Fruit fly (Drosophila melanogaster) whole organism, wandering third instar larva: ENCODE measurements around the gene CG13920.

Experiments used
- Abd-B ChIP-seq: fragments of >200 bp; optimal IDR thresholded peaks from 2 replicates; lab custom pipeline; 2017; ENCODE audit warnings: missing biosample characterization, missing genetic modification characterization
- CG32264 ChIP-seq: fragments of 200-800 bp; sonication (Bioruptor generic); optimal IDR thresholded peaks from 2 replicates; lab custom pipeline; 2016; ENCODE audit warnings: missing biosample characterization, missing genetic modification characterization
- CG9705 ChIP-seq: fragments of 200-800 bp; sonication (Bioruptor generic); optimal IDR thresholded peaks from 2 replicates; lab custom pipeline; 2018; ENCODE audit warnings: missing biosample characterization, mild to moderate bottlenecking, missing genetic modification characterization
- CrebA ChIP-seq: fragments of 200-800 bp; sonication (Bioruptor generic); optimal IDR thresholded peaks from 2 replicates; lab custom pipeline; 2016; ENCODE audit warnings: missing biosample characterization, mild to moderate bottlenecking, missing genetic modification characterization, borderline replicate concordance
- Dfd ChIP-seq: fragments of >200 bp; optimal IDR thresholded peaks from 2 replicates; lab custom pipeline; 2017; ENCODE audit warnings: missing biosample characterization, missing genetic modification characterization
- Dif ChIP-seq: fragments of 200-275, 200-300 bp; sonication (Bioruptor generic); optimal IDR thresholded peaks from 2 replicates; lab custom pipeline; 2018; ENCODE audit warnings: missing biosample characterization, missing genetic modification characterization; ENCODE audit not compliant: partially characterized antibody
- GATAd ChIP-seq: sonication (Bioruptor generic); optimal IDR thresholded peaks from 2 replicates; lab custom pipeline; 2016; ENCODE audit warnings: missing biosample characterization, missing genetic modification characterization
- HLH106 ChIP-seq: fragments of 200-800 bp; optimal IDR thresholded peaks from 3 replicates; lab custom pipeline; 2019; ENCODE audit warnings: missing biosample characterization, mild to moderate bottlenecking, missing genetic modification characterization, moderate library complexity
- Hnf4 ChIP-seq: fragments of 200-800 bp; sonication (Bioruptor generic); optimal IDR thresholded peaks from 2 replicates; lab custom pipeline; 2016; ENCODE audit warnings: missing biosample characterization, mild to moderate bottlenecking, missing genetic modification characterization
- Hr78 ChIP-seq: fragments of >200 bp; optimal IDR thresholded peaks from 2 replicates; lab custom pipeline; 2017; ENCODE audit warnings: missing biosample characterization, missing genetic modification characterization
- Hr83 ChIP-seq: fragments of 200-300 bp; sonication (Bioruptor generic); optimal IDR thresholded peaks from 2 replicates; lab custom pipeline; 2016; ENCODE audit warnings: missing biosample characterization, mild to moderate bottlenecking, missing genetic modification characterization, moderate library complexity; ENCODE audit not compliant: poor library complexity, severe bottlenecking
- Jra ChIP-seq: sonication (Bioruptor generic); optimal IDR thresholded peaks from 2 replicates; lab custom pipeline; 2016; ENCODE audit warnings: missing biosample characterization, missing genetic modification characterization
- Mio ChIP-seq: sonication (Bioruptor generic); optimal IDR thresholded peaks from 2 replicates; lab custom pipeline; 2016; ENCODE audit warnings: missing biosample characterization, missing genetic modification characterization
- Myc ChIP-seq: fragments of >200 bp; optimal IDR thresholded peaks from 2 replicates; lab custom pipeline; 2017
- N ChIP-seq: fragments of >200 bp; optimal IDR thresholded peaks from 2 replicates; lab custom pipeline; 2018; ENCODE audit warnings: missing biosample characterization, missing external identifiers, missing genetic modification characterization
- OdsH ChIP-seq: fragments of 200-800 bp; sonication (Bioruptor generic); optimal IDR thresholded peaks from 2 replicates; lab custom pipeline; 2016; ENCODE audit warnings: missing biosample characterization, mild to moderate bottlenecking, missing genetic modification characterization
- Rel ChIP-seq, 2 experiments: fragments of 200-800 bp; sonication (Bioruptor generic) in 1 of 2; optimal IDR thresholded peaks; 2 replicates in 1 of 2; 3 replicates in 1 of 2; lab custom pipeline; 2016 to 2019; ENCODE audit warnings: mild to moderate bottlenecking in 2 of 2, missing biosample characterization in 2 of 2, missing genetic modification characterization in 2 of 2, moderate library complexity in 1 of 2
- Sp1 ChIP-seq: fragments of 200-800 bp; sonication (Bioruptor generic); optimal IDR thresholded peaks from 3 replicates; lab custom pipeline; 2019; ENCODE audit warnings: missing biosample characterization, mild to moderate bottlenecking, missing genetic modification characterization, moderate library complexity
- Vsx2 ChIP-seq: fragments of 200-300, 225-300 bp; sonication (Bioruptor generic); optimal IDR thresholded peaks from 2 replicates; lab custom pipeline; 2018; ENCODE audit warnings: missing biosample characterization, missing genetic modification characterization; ENCODE audit not compliant: partially characterized antibody
- br ChIP-seq: fragments of 200-800 bp; sonication (Bioruptor generic); optimal IDR thresholded peaks from 2 replicates; lab custom pipeline; 2016; ENCODE audit warnings: missing biosample characterization, missing genetic modification characterization
- brk ChIP-seq: fragments of 200-800 bp; sonication (Bioruptor generic); optimal IDR thresholded peaks from 2 replicates; lab custom pipeline; 2016; ENCODE audit warnings: missing biosample characterization, mild to moderate bottlenecking, missing genetic modification characterization
- dl ChIP-seq, 2 experiments: fragments of 175-275, 200-275 bp in 1 of 2; fragments of 200-275 bp in 1 of 2; sonication (Bioruptor generic); optimal IDR thresholded peaks; lab custom pipeline; 2018; ENCODE audit warnings: mild to moderate bottlenecking in 2 of 2, missing biosample characterization in 2 of 2, missing genetic modification characterization in 2 of 2, moderate library complexity in 2 of 2; ENCODE audit not compliant: partially characterized antibody in 2 of 2, insufficient read depth in 1 of 2
- dmrt93B ChIP-seq: fragments of 200-800 bp; sonication (Bioruptor generic); optimal IDR thresholded peaks from 2 replicates; lab custom pipeline; 2018; ENCODE audit warnings: missing biosample characterization, mild to moderate bottlenecking, missing genetic modification characterization
- dsf ChIP-seq: sonication (Bioruptor generic); optimal IDR thresholded peaks from 2 replicates; lab custom pipeline; 2016; ENCODE audit warnings: missing biosample characterization, missing genetic modification characterization, borderline replicate concordance
- ey ChIP-seq: fragments of 200-800 bp; sonication (Bioruptor generic); optimal IDR thresholded peaks from 2 replicates; lab custom pipeline; 2016; ENCODE audit warnings: missing biosample characterization, missing genetic modification characterization
- foxo ChIP-seq, 2 experiments: fragments of 200-800 bp; sonication (Bioruptor generic); optimal IDR thresholded peaks; 2 replicates in 1 of 2; 3 replicates in 1 of 2; lab custom pipeline; 2016 to 2017; ENCODE audit warnings: missing biosample characterization in 2 of 2, missing genetic modification characterization in 2 of 2
- fru ChIP-seq: fragments of 200-800 bp; sonication (Bioruptor generic); optimal IDR thresholded peaks from 3 replicates; lab custom pipeline; 2016; ENCODE audit warnings: missing biosample characterization, mild to moderate bottlenecking, missing genetic modification characterization
- h ChIP-seq: fragments of 200-800 bp; sonication (Bioruptor generic); optimal IDR thresholded peaks from 3 replicates; lab custom pipeline; 2016; ENCODE audit warnings: missing biosample characterization, mild to moderate bottlenecking, missing genetic modification characterization
- jim ChIP-seq: fragments of 175-275, 200-325 bp; sonication (Bioruptor generic); optimal IDR thresholded peaks from 2 replicates; lab custom pipeline; 2016; ENCODE audit warnings: missing biosample characterization, mild to moderate bottlenecking, missing genetic modification characterization
- lola ChIP-seq: fragments of >200 bp; optimal IDR thresholded peaks from 2 replicates; lab custom pipeline; 2017; ENCODE audit warnings: missing biosample characterization, missing genetic modification characterization
- pan ChIP-seq: fragments of >200 bp; optimal IDR thresholded peaks from 2 replicates; lab custom pipeline; 2017
- psq ChIP-seq: fragments of 200-800 bp; sonication (Bioruptor generic); optimal IDR thresholded peaks from 3 replicates; lab custom pipeline; 2017; ENCODE audit warnings: missing biosample characterization, mild to moderate bottlenecking, missing genetic modification characterization, moderate library complexity
- rgr ChIP-seq: fragments of 200-800 bp; sonication (Bioruptor generic); optimal IDR thresholded peaks from 3 replicates; lab custom pipeline; 2016; ENCODE audit warnings: missing biosample characterization, mild to moderate bottlenecking, missing genetic modification characterization
- sage ChIP-seq: fragments of 200-800 bp; sonication (Bioruptor generic); optimal IDR thresholded peaks from 2 replicates; lab custom pipeline; 2016; ENCODE audit warnings: missing biosample characterization, mild to moderate bottlenecking, missing genetic modification characterization
- sv ChIP-seq: fragments of 200-800 bp; sonication (Bioruptor generic); optimal IDR thresholded peaks from 3 replicates; lab custom pipeline; 2016; ENCODE audit warnings: missing biosample characterization, missing genetic modification characterization
- tai ChIP-seq: sonication (Bioruptor generic); optimal IDR thresholded peaks from 2 replicates; lab custom pipeline; 2016; ENCODE audit warnings: missing biosample characterization, missing genetic modification characterization
- usp ChIP-seq: fragments of >200 bp; optimal IDR thresholded peaks from 2 replicates; lab custom pipeline; 2017; ENCODE audit warnings: missing biosample characterization, missing genetic modification characterization
- woc ChIP-seq: sonication (Bioruptor generic); optimal IDR thresholded peaks from 2 replicates; lab custom pipeline; 2016; ENCODE audit warnings: missing biosample characterization, mild to moderate bottlenecking, missing genetic modification characterization

CG13920 gene

dm6 chr3L:1615701-1616100 lies 33.0 kb upstream of the CG13920 start, which contains the start of gene CG12105:
TSS of gene CG12105 (minus strand) at chr3L:1615801.
- TF ChIP-seq Vsx2 (no peak), foxo (GFP tag; optimal IDR thresholded peaks at IDR 0.05; lab: Kevin White, UChicago) (no peak), Myc (lab: Kevin White, UChicago) (no peak), Abd-B (GFP tag; lab: Kevin White, UChicago) (no peak), brk (no peak), psq (GFP tag; lab: Kevin White, UChicago) (no peak), GATAd (GFP tag; lab: Kevin White, UChicago) (no peak), rgr (GFP tag; lab: Kevin White, UChicago) (no peak), lola (no peak), br (GFP tag; lab: Kevin White, UChicago) (no peak), dl (GFP tag; optimal IDR thresholded peaks at IDR 0.05; lab: Kevin White, UChicago; ENCODE audit: insufficient read depth in 1 of 2, partially characterized antibody in 2 of 2) (no peak), Hr78 (no peak), jim (GFP tag; lab: Kevin White, UChicago) (no peak), tai (GFP tag; lab: Kevin White, UChicago) (no peak), CG9705 (GFP tag; lab: Kevin White, UChicago) (no peak), woc (GFP tag; lab: Kevin White, UChicago) (no peak), Hnf4 (GFP tag; lab: Kevin White, UChicago) (no peak), HLH106 (no peak)
- TF ChIP-seq, all 38 proteins: peak for 0

dm6 chr3L:1618116-1618727 lies 30.5 kb upstream of the CG13920 start, which contains the start of the genes CG13926, ABCB7 and CG33230:
TSS of gene CG13926 (minus strand) at chr3L:1618158.
TSS of gene ABCB7 (plus strand) at chr3L:1618414.
TSS of gene CG33230 (plus strand) at chr3L:1618414.
- TF ChIP-seq ey (GFP tag; lab: Kevin White, UChicago) = peak; percentile 43
- peak; percentile 46 for TF ChIP-seq OdsH (GFP tag; lab: Kevin White, UChicago)
- no peak for TF ChIP-seq dl (GFP tag; optimal IDR thresholded peaks at IDR 0.05; lab: Kevin White, UChicago; ENCODE audit: insufficient read depth in 1 of 2, partially characterized antibody in 2 of 2)
- TF ChIP-seq CrebA = no peak
- peak; percentile 47 for TF ChIP-seq Hr83
- no peak for TF ChIP-seq lola
- TF ChIP-seq Mio (GFP tag; lab: Kevin White, UChicago) = no peak
- TF ChIP-seq Hr78 = no peak
- TF ChIP-seq Vsx2 = no peak
- TF ChIP-seq usp = no peak
- TF ChIP-seq Sp1 (GFP tag; lab: Kevin White, UChicago) = peak; percentile 31
- no peak for TF ChIP-seq Dfd (GFP tag; lab: Kevin White, UChicago)
- TF ChIP-seq Hnf4 (GFP tag; lab: Kevin White, UChicago) = no peak
- no peak for TF ChIP-seq CG9705 (GFP tag; lab: Kevin White, UChicago)
- no peak for TF ChIP-seq dsf (GFP tag; lab: Kevin White, UChicago)
- no peak for TF ChIP-seq sage (GFP tag; lab: Kevin White, UChicago)
- TF ChIP-seq woc (GFP tag; lab: Kevin White, UChicago) = peak; percentile 88
- no peak for TF ChIP-seq Abd-B (GFP tag; lab: Kevin White, UChicago)
- no peak for TF ChIP-seq CG32264 (GFP tag; lab: Kevin White, UChicago)
- no peak for TF ChIP-seq tai (GFP tag; lab: Kevin White, UChicago)
- TF ChIP-seq HLH106 = peak; percentile 59
- peak; percentile 8 for TF ChIP-seq br (GFP tag; lab: Kevin White, UChicago)
- TF ChIP-seq psq (GFP tag; lab: Kevin White, UChicago) = no peak
- peak; percentile 88 for TF ChIP-seq Myc (lab: Kevin White, UChicago)
- TF ChIP-seq h (GFP tag; lab: Kevin White, UChicago) = peak; percentile 64
- TF ChIP-seq Jra = no peak
- peak; percentile 46 for TF ChIP-seq rgr (GFP tag; lab: Kevin White, UChicago)
- peak; percentile 58 for TF ChIP-seq fru (GFP tag; lab: Kevin White, UChicago)
- no peak for TF ChIP-seq sv (GFP tag; lab: Kevin White, UChicago)
- TF ChIP-seq GATAd (GFP tag; lab: Kevin White, UChicago) = no peak
- no peak for TF ChIP-seq pan (lab: Kevin White, UChicago)
- TF ChIP-seq foxo (GFP tag; optimal IDR thresholded peaks at IDR 0.05; lab: Kevin White, UChicago) = peak in 1 of 2 experiments; percentile 66
- TF ChIP-seq Dif (GFP tag; lab: Kevin White, UChicago) = no peak
- no peak for TF ChIP-seq brk
- TF ChIP-seq dmrt93B = no peak
- TF ChIP-seq Rel (GFP tag; optimal IDR thresholded peaks at IDR 0.05; lab: Kevin White, UChicago) = no peak
- TF ChIP-seq Rel (tag; optimal IDR thresholded peaks at IDR 0.05; lab: Kevin White, UChicago) = peak; percentile 35
- no peak for TF ChIP-seq jim (GFP tag; lab: Kevin White, UChicago)
- TF ChIP-seq N (GFP tag; lab: Kevin White, UChicago) = no peak
